Worm (Caenorhabditis elegans) whole organism, L4 larva: ENCODE results near the gene F21H12.3.

ENCODE experiments used
- F10B5.3 ChIP-seq: sonication (generic microtip); optimal IDR thresholded peaks from 2 replicates; lab custom pipeline; 2016; ENCODE audit warnings: mild to moderate bottlenecking, missing genetic modification characterization, missing compliant biosample characterization
- F26F4.8 ChIP-seq: fragments of 200-800 bp; sonication (Bioruptor generic); conservative IDR thresholded peaks from 2 replicates; pipeline ENCODE4 v1.3.6; 2022; ENCODE audit warnings: missing genetic modification characterization, missing compliant biosample characterization
- F37D6.2 ChIP-seq: sonication (generic microtip); optimal IDR thresholded peaks from 2 replicates; lab custom pipeline; 2016; ENCODE audit warnings: mild to moderate bottlenecking, missing genetic modification characterization, missing compliant biosample characterization
- R02D3.7 ChIP-seq: fragments of 150-350 bp; sonication (generic microtip); optimal IDR thresholded peaks from 3 replicates; lab custom pipeline; 2014; ENCODE audit warnings: missing biosample characterization, missing genetic modification characterization
- Y5F2A.4 ChIP-seq: fragments of 200-800 bp; sonication (Bioruptor generic); optimal IDR thresholded peaks from 2 replicates; lab custom pipeline; 2018; ENCODE audit warnings: mild to moderate bottlenecking, missing genetic modification characterization, missing compliant biosample characterization
- Y75B8A.6 ChIP-seq: fragments of 200-800 bp; sonication (Bioruptor generic); IDR thresholded peaks from 2 replicates; pipeline ENCODE4 v1.3.6; 2022; ENCODE audit warnings: missing genetic modification reagents, missing genetic modification characterization, missing compliant biosample characterization
- ZK337.2 ChIP-seq: fragments of 200-800 bp; sonication (Bioruptor generic); IDR thresholded peaks from 2 replicates; pipeline ENCODE4 v1.3.6; 2022; ENCODE audit warnings: missing genetic modification reagents, missing genetic modification characterization, missing compliant biosample characterization
- arid-1 ChIP-seq: fragments of 200-800 bp; sonication (Bioruptor generic); conservative IDR thresholded peaks from 2 replicates; pipeline ENCODE4 v1.3.6; 2022; ENCODE audit warnings: missing genetic modification reagents, missing genetic modification characterization, missing compliant biosample characterization
- attf-4 ChIP-seq: sonication (generic microtip); optimal IDR thresholded peaks from 3 replicates; lab custom pipeline; 2017; ENCODE audit warnings: missing biosample characterization, missing genetic modification characterization
- ceh-20 ChIP-seq: fragments of 200-800 bp; sonication (Bioruptor generic); IDR thresholded peaks from 2 replicates; pipeline ENCODE4 v1.3.6; 2022; ENCODE audit warnings: missing genetic modification reagents, missing genetic modification characterization, missing compliant biosample characterization
- ceh-44 ChIP-seq: fragments of 200-800 bp; sonication (Bioruptor generic); IDR thresholded peaks from 2 replicates; pipeline ENCODE4 v1.3.6; 2022; ENCODE audit warnings: missing genetic modification reagents, missing genetic modification characterization, missing compliant biosample characterization
- ceh-62 ChIP-seq: sonication (generic microtip); optimal IDR thresholded peaks from 2 replicates; lab custom pipeline; 2017; ENCODE audit warnings: missing biosample characterization, missing genetic modification characterization
- ces-1 ChIP-seq: fragments of 150-350 bp; sonication (generic microtip); optimal IDR thresholded peaks from 4 replicates; lab custom pipeline; 2014; ENCODE audit warnings: missing biosample characterization, missing genetic modification reagents, missing genetic modification characterization
- daf-19 ChIP-seq: fragments of 200-800 bp; sonication (Bioruptor generic); conservative IDR thresholded peaks from 2 replicates; pipeline ENCODE4 v1.3.6; 2022; ENCODE audit warnings: missing genetic modification characterization, missing compliant biosample characterization
- dmd-6 ChIP-seq: fragments of 200-800 bp; sonication (Bioruptor generic); IDR thresholded peaks from 2 replicates; pipeline ENCODE4 v1.3.6; 2022; ENCODE audit warnings: missing genetic modification reagents, missing genetic modification characterization, missing compliant biosample characterization
- dmd-8 ChIP-seq: fragments of 200-800 bp; sonication (Bioruptor generic); IDR thresholded peaks from 2 replicates; pipeline ENCODE4 v1.3.6; 2022; ENCODE audit warnings: missing genetic modification characterization, missing compliant biosample characterization
- dmd-9 ChIP-seq: fragments of 200-800 bp; sonication (Bioruptor generic); IDR thresholded peaks from 2 replicates; pipeline ENCODE4 v1.3.6; 2022; ENCODE audit warnings: missing genetic modification reagents, missing genetic modification characterization, missing compliant biosample characterization
- dpl-1 ChIP-seq: fragments of 150-350 bp; optimal IDR thresholded peaks from 2 replicates; lab custom pipeline; 2014; ENCODE audit warnings: missing biosample characterization, missing genetic modification reagents, missing genetic modification characterization
- dve-1 ChIP-seq: sonication (generic microtip); optimal IDR thresholded peaks from 2 replicates; lab custom pipeline; 2017; ENCODE audit warnings: antibody characterized with exemption, mild to moderate bottlenecking, missing genetic modification characterization, missing compliant biosample characterization; ENCODE audit not compliant: insufficient read depth
- hif-1 ChIP-seq, 2 experiments: sonication (generic microtip); optimal IDR thresholded peaks; 2 replicates each; lab custom pipeline; 2016 to 2017; ENCODE audit warnings: missing compliant biosample characterization in 2 of 2, missing genetic modification characterization in 2 of 2, missing genetic modification reagents in 2 of 2, missing genotype in 2 of 2, mild to moderate bottlenecking in 1 of 2
- hlh-30 ChIP-seq: sonication (generic microtip); optimal IDR thresholded peaks from 2 replicates; lab custom pipeline; 2017; ENCODE audit warnings: antibody characterized with exemption, mild to moderate bottlenecking, missing genetic modification characterization, missing compliant biosample characterization; ENCODE audit not compliant: insufficient read depth
- hmg-1.1 ChIP-seq: fragments of 200-800 bp; sonication (Bioruptor generic); IDR thresholded peaks from 2 replicates; pipeline ENCODE4 v1.3.6; 2022; ENCODE audit warnings: missing genetic modification reagents, missing genetic modification characterization, missing compliant biosample characterization
- jun-1 ChIP-seq: fragments of 150-350 bp; optimal IDR thresholded peaks from 2 replicates; lab custom pipeline; 2014; ENCODE audit warnings: missing biosample characterization, missing genetic modification reagents, missing genetic modification characterization
- lim-7 ChIP-seq: fragments of 200-800 bp; sonication (Bioruptor generic); IDR thresholded peaks from 2 replicates; pipeline ENCODE4 v1.3.6; 2022; ENCODE audit warnings: missing genetic modification characterization, missing compliant biosample characterization
- lin-1 ChIP-seq: fragments of 200-800 bp; sonication (Bioruptor generic); IDR thresholded peaks from 2 replicates; pipeline ENCODE4 v1.3.6; 2022; ENCODE audit warnings: missing genetic modification reagents, missing genetic modification characterization, missing compliant biosample characterization
- lin-13 ChIP-seq: fragments of 150-350 bp; optimal IDR thresholded peaks from 2 replicates; lab custom pipeline; 2014; ENCODE audit warnings: missing biosample characterization, missing genetic modification reagents, missing genetic modification characterization
- lin-15B ChIP-seq: fragments of 150-350 bp; sonication (generic microtip); optimal IDR thresholded peaks from 3 replicates; lab custom pipeline; 2014; ENCODE audit warnings: missing biosample characterization, missing genetic modification characterization
- lin-38 ChIP-seq: fragments of 200-800 bp; sonication (Bioruptor generic); IDR thresholded peaks from 2 replicates; pipeline ENCODE4 v1.3.6; 2022; ENCODE audit warnings: missing genetic modification reagents, missing genetic modification characterization, missing compliant biosample characterization
- lin-39 ChIP-seq: fragments of 150-350 bp; optimal IDR thresholded peaks from 2 replicates; lab custom pipeline; 2014; ENCODE audit warnings: missing biosample characterization, missing genetic modification reagents, missing genetic modification characterization
- lir-3 ChIP-seq: sonication (generic microtip); optimal IDR thresholded peaks from 2 replicates; lab custom pipeline; 2016; ENCODE audit warnings: mild to moderate bottlenecking, missing genetic modification characterization, missing compliant biosample characterization
- lsy-2 ChIP-seq, 2 experiments: fragments of 150-350 bp in 1 of 2; sonication (generic microtip) in 1 of 2; optimal IDR thresholded peaks; 2 replicates each; lab custom pipeline; 2014 to 2017; ENCODE audit warnings: missing biosample characterization in 2 of 2, missing genetic modification characterization in 2 of 2
- mdl-1 ChIP-seq, 2 experiments: fragments of 150-350 bp in 1 of 2; sonication (generic microtip) in 1 of 2; optimal IDR thresholded peaks; 2 replicates each; lab custom pipeline; 2014 to 2017; ENCODE audit warnings: missing biosample characterization in 2 of 2, missing genetic modification characterization in 2 of 2
- mxl-2 ChIP-seq: fragments of 200-800 bp; sonication (Bioruptor generic); conservative IDR thresholded peaks from 2 replicates; pipeline ENCODE4 v1.3.6; 2022; ENCODE audit warnings: missing genetic modification reagents, missing genetic modification characterization, missing compliant biosample characterization
- mxl-3 ChIP-seq: fragments of 200-800 bp; sonication (Bioruptor generic); optimal IDR thresholded peaks from 2 replicates; lab custom pipeline; 2018; ENCODE audit warnings: mild to moderate bottlenecking, missing genetic modification characterization, missing compliant biosample characterization
- nhr-102 ChIP-seq: sonication (generic microtip); optimal IDR thresholded peaks from 2 replicates; lab custom pipeline; 2016; ENCODE audit warnings: mild to moderate bottlenecking, missing genetic modification characterization, moderate library complexity, missing compliant biosample characterization
- nhr-25 ChIP-seq: sonication (generic microtip); optimal IDR thresholded peaks from 2 replicates; lab custom pipeline; 2017; ENCODE audit warnings: missing genetic modification characterization, mild to moderate bottlenecking, missing compliant biosample characterization, antibody characterized with exemption, moderate library complexity, borderline replicate concordance; ENCODE audit not compliant: insufficient read depth
- nhr-28 ChIP-seq: fragments of 150-350 bp; optimal IDR thresholded peaks from 2 replicates; lab custom pipeline; 2014; ENCODE audit warnings: missing biosample characterization, missing genetic modification characterization
- nhr-41 ChIP-seq: fragments of 200-800 bp; sonication (Bioruptor generic); IDR thresholded peaks from 2 replicates; pipeline ENCODE4 v1.3.6; 2022; ENCODE audit warnings: missing genetic modification reagents, missing genetic modification characterization, missing compliant biosample characterization
- nhr-76 ChIP-seq: fragments of 150-350 bp; optimal IDR thresholded peaks from 2 replicates; lab custom pipeline; 2014; ENCODE audit warnings: missing biosample characterization, missing genetic modification characterization
- pha-4 ChIP-seq, 2 experiments: fragments of 150-350 bp in 1 of 2; fragments of 200-800 bp in 1 of 2; sonication (Bioruptor generic) in 1 of 2; IDR thresholded peaks in 1 of 2; optimal IDR thresholded peaks in 1 of 2; 2 replicates each; pipeline versions ENCODE4 v1.3.6 to Lab custom; 2014 to 2022; ENCODE audit warnings: missing genetic modification characterization in 2 of 2, missing genetic modification reagents in 2 of 2, missing biosample characterization in 1 of 2, missing compliant biosample characterization in 1 of 2
- pqm-1 ChIP-seq: sonication (generic microtip); optimal IDR thresholded peaks from 2 replicates; lab custom pipeline; 2017; ENCODE audit warnings: missing biosample characterization, missing genetic modification characterization
- rbr-2 ChIP-seq: sonication (generic microtip); optimal IDR thresholded peaks from 2 replicates; lab custom pipeline; 2016; ENCODE audit warnings: missing genotype, missing genetic modification characterization, missing compliant biosample characterization
- sdz-12 ChIP-seq: fragments of 200-800 bp; sonication (Bioruptor generic); optimal IDR thresholded peaks from 2 replicates; lab custom pipeline; 2018; ENCODE audit warnings: mild to moderate bottlenecking, missing genetic modification characterization, missing compliant biosample characterization
- set-16 ChIP-seq: fragments of 200-800 bp; sonication (Bioruptor generic); IDR thresholded peaks from 2 replicates; pipeline ENCODE4 v1.3.6; 2022; ENCODE audit warnings: missing genetic modification reagents, missing genetic modification characterization, missing compliant biosample characterization
- skn-1 ChIP-seq: fragments of 150-350 bp; optimal IDR thresholded peaks from 2 replicates; lab custom pipeline; 2014; ENCODE audit warnings: missing biosample characterization, missing genetic modification characterization
- spr-1 ChIP-seq: sonication (generic microtip); optimal IDR thresholded peaks from 2 replicates; lab custom pipeline; 2016; ENCODE audit warnings: mild to moderate bottlenecking, missing genetic modification characterization, missing compliant biosample characterization
- tag-97 ChIP-seq: fragments of 200-800 bp; sonication (Bioruptor generic); IDR thresholded peaks from 2 replicates; pipeline ENCODE4 v1.3.6; 2022; ENCODE audit warnings: missing genetic modification characterization, missing compliant biosample characterization
- tra-1 ChIP-seq: fragments of 200-800 bp; sonication (Bioruptor generic); IDR thresholded peaks from 2 replicates; pipeline ENCODE4 v1.3.6; 2022; ENCODE audit warnings: missing genetic modification reagents, missing genetic modification characterization, missing compliant biosample characterization
- zag-1 ChIP-seq: fragments of 150-350 bp; optimal IDR thresholded peaks from 2 replicates; lab custom pipeline; 2014; ENCODE audit warnings: missing biosample characterization, missing genetic modification characterization
- zfp-3 ChIP-seq: fragments of 200-800 bp; sonication (Bioruptor generic); conservative IDR thresholded peaks from 2 replicates; pipeline ENCODE4 v1.3.6; 2022; ENCODE audit warnings: missing genetic modification reagents, missing genetic modification characterization, missing compliant biosample characterization
- ztf-11 ChIP-seq: fragments of 150-350 bp; optimal IDR thresholded peaks from 2 replicates; lab custom pipeline; 2014; ENCODE audit warnings: missing biosample characterization, missing genetic modification characterization

F21H12.3 gene

ce11 chrII:6097441-6097840 lies 14.7 kb downstream of the F21H12.3 start, which contains the start of the genes tpp-2 and rbbp-5:
Gene tpp-2 (minus strand): TSS chrII:6097597.
Gene rbbp-5 (plus strand): TSS chrII:6097830.
- TF ChIP-seq Y75B8A.6 (GFP tag; lab: Robert Waterston, UW) (no peak), mxl-2 (no peak), ceh-20 (GFP tag; lab: Robert Waterston, UW) (no peak), set-16 (GFP tag; lab: Robert Waterston, UW) (no peak), Y5F2A.4 (GFP tag; lab: Kevin White, UChicago) (no peak), lim-7 (GFP tag; lab: Robert Waterston, UW) (no peak), lir-3 (tag; lab: Kevin White, UChicago) (no peak), spr-1 (tag; lab: Kevin White, UChicago) (peak; percentile 4), zfp-3 (GFP tag; lab: Robert Waterston, UW) (no peak), jun-1 (tag; lab: Kevin White, UChicago) (no peak), dmd-8 (GFP tag; lab: Robert Waterston, UW) (no peak), skn-1 (tag; lab: Kevin White, UChicago) (no peak), nhr-25 (tag; lab: Kevin White, UChicago) (no peak), mxl-3 (peak; percentile 18), nhr-41 (GFP tag; lab: Robert Waterston, UW) (no peak), dmd-9 (peak; percentile 56; the same call in 1 of the 2 replicates), F10B5.3 (tag; lab: Kevin White, UChicago) (no peak), ZK337.2 (GFP tag; lab: Robert Waterston, UW) (peak; percentile 84), dve-1 (tag; lab: Kevin White, UChicago) (no peak), hlh-30 (tag; lab: Kevin White, UChicago) (no peak), nhr-28 (tag; lab: Kevin White, UChicago) (no peak), dmd-6 (no peak; the same call in 1 of the 2 replicates), lin-1 (GFP tag; lab: Robert Waterston, UW) (no peak), ceh-44 (GFP tag; lab: Robert Waterston, UW) (no peak), arid-1 (GFP tag; lab: Robert Waterston, UW) (no peak), R02D3.7 (tag; lab: Kevin White, UChicago) (no peak), pqm-1 (tag; lab: Kevin White, UChicago) (no peak), dpl-1 (GFP tag; lab: Kevin White, UChicago) (peak; percentile 78), lsy-2 (tag; optimal IDR thresholded peaks at IDR 0.05; lab: Kevin White, UChicago) (peak in 1 of 2 experiments; percentile 70), F37D6.2 (tag; lab: Kevin White, UChicago) (no peak), ztf-11 (tag; lab: Kevin White, UChicago) (no peak), tra-1 (GFP tag; lab: Robert Waterston, UW) (no peak), sdz-12 (no peak), mdl-1 (tag; optimal IDR thresholded peaks at IDR 0.05; lab: Kevin White, UChicago) (no peak), nhr-102 (tag; lab: Kevin White, UChicago) (no peak), ces-1 (GFP tag; lab: Kevin White, UChicago) (no peak), lin-38 (no peak; the same call in 1 of the 2 replicates), F26F4.8 (GFP tag; lab: Robert Waterston, UW) (no peak), tag-97 (no peak), lin-39 (tag; lab: Kevin White, UChicago) (no peak), daf-19 (no peak), ceh-62 (no peak), lin-15B (tag; lab: Kevin White, UChicago) (no peak), zag-1 (no peak), attf-4 (tag; lab: Kevin White, UChicago) (no peak), lin-13 (GFP tag; lab: Kevin White, UChicago) (no peak), hmg-1.1 (GFP tag; lab: Robert Waterston, UW) (no peak), pha-4 (GFP tag; IDR thresholded peaks at IDR 0.05; lab: Robert Waterston, UW) (no peak), pha-4 (tag; optimal IDR thresholded peaks at IDR 0.05; lab: Kevin White, UChicago) (no peak), hif-1 (tag; optimal IDR thresholded peaks at IDR 0.05; lab: Kevin White, UChicago) (no peak), rbr-2 (tag; lab: Kevin White, UChicago) (no peak), nhr-76 (tag; lab: Kevin White, UChicago) (no peak)
